Worm (Caenorhabditis elegans) whole organism, L4/young adult: ENCODE measurements around the gene vab-23.

ENCODE experiments used
- dao-5 ChIP-seq: sonication (generic microtip); optimal IDR thresholded peaks from 2 replicates; lab custom pipeline; 2016; ENCODE audit warnings: missing genotype, missing genetic modification characterization, moderate library complexity, missing compliant biosample characterization
- him-1 ChIP-seq: sonication (generic microtip); optimal IDR thresholded peaks from 2 replicates; lab custom pipeline; 2016; ENCODE audit warnings: missing genotype, missing genetic modification reagents, missing genetic modification characterization, missing compliant biosample characterization

DNA sequence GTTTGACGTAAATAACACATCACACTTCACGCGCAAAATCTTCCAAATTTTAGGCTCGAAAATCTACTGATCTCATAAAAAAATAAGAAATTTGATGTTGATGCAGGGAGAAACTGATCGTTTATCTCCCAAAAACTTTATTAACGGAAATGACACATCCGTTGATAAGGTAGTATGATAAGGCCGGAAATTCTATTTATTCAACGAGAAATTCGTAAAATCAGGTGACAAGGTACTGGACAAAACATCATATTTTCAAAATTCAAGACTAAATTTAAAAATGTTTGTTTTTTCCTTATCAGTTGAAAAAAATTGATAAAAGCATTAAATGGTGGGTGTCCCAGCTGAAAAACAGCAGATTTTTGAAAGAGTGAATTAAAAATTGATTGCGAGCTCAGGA, 41.2 kb downstream of the vab-23 start:
- no peak for TF ChIP-seq him-1 (tag; lab: Kevin White, UChicago)
- no peak for TF ChIP-seq dao-5 (tag; lab: Kevin White, UChicago)
